Worm (Caenorhabditis elegans): ENCODE results near the gene igcm-2.

Gene igcm-2

ce11 chrX:6435812-6436211, 44.4 kb upstream of the igcm-2 start:
- TF ChIP-seq zag-1 (tag; optimal IDR thresholded peaks at IDR 0.05) (no peak), F26F4.8 (GFP tag; conservative IDR thresholded peaks at IDR 0.05) (no peak), ceh-44 (GFP tag; IDR thresholded peaks at IDR 0.05) (no peak), nhr-6 (tag; optimal IDR thresholded peaks at IDR 0.05) (no peak), unc-130 (GFP tag; optimal IDR thresholded peaks at IDR 0.05) (no peak), nhr-102 (tag; optimal IDR thresholded peaks at IDR 0.05) (no peak), ceh-82 (tag; optimal IDR thresholded peaks at IDR 0.05) (no peak), gei-8 (GFP tag; optimal IDR thresholded peaks at IDR 0.05) (no peak), jun-1 (tag; optimal IDR thresholded peaks at IDR 0.05) (no peak), snpc-4 (tag; optimal IDR thresholded peaks at IDR 0.05) (no peak), aly-2 (tag; optimal IDR thresholded peaks at IDR 0.05) (no peak), tag-97 (GFP tag; IDR thresholded peaks at IDR 0.05) (no peak)

ce11 chrX:6433688-6434087, 42.3 kb upstream of the igcm-2 start, which contains the start of gene K10C2.2:
K10C2.2 (minus strand) TSS chrX:6433788.
- TF ChIP-seq php-3 (GFP tag; IDR thresholded peaks at IDR 0.05) (no peak), ces-1 (GFP tag; optimal IDR thresholded peaks at IDR 0.05) (no peak), mxl-2 (GFP tag; conservative IDR thresholded peaks at IDR 0.05) (no peak), ceh-20 (GFP tag; IDR thresholded peaks at IDR 0.05) (no peak), lsy-2 (tag; optimal IDR thresholded peaks at IDR 0.05) (no peak), attf-4 (tag; optimal IDR thresholded peaks at IDR 0.05) (no peak), jun-1 (tag; optimal IDR thresholded peaks at IDR 0.05) (no peak), fos-1 (tag; optimal IDR thresholded peaks at IDR 0.05) (no peak), nhr-76 (tag; optimal IDR thresholded peaks at IDR 0.05) (no peak), hmg-1.1 (GFP tag; IDR thresholded peaks at IDR 0.05) (no peak), dmd-9 (GFP tag; IDR thresholded peaks at IDR 0.05) (no peak), T26A8.4 (GFP tag; IDR thresholded peaks at IDR 0.05) (no peak), Y75B8A.6 (GFP tag; IDR thresholded peaks at IDR 0.05) (no peak), lir-3 (tag; optimal IDR thresholded peaks at IDR 0.05) (no peak), dve-1 (tag; optimal IDR thresholded peaks at IDR 0.05; ENCODE audit: insufficient read depth) (no peak), ZK337.2 (GFP tag; IDR thresholded peaks at IDR 0.05) (no peak), daf-8 (GFP tag; IDR thresholded peaks at IDR 0.05) (no peak), lin-15B (tag; optimal IDR thresholded peaks at IDR 0.05) (no peak), lin-1 (GFP tag; IDR thresholded peaks at IDR 0.05) (no peak)

DNA sequence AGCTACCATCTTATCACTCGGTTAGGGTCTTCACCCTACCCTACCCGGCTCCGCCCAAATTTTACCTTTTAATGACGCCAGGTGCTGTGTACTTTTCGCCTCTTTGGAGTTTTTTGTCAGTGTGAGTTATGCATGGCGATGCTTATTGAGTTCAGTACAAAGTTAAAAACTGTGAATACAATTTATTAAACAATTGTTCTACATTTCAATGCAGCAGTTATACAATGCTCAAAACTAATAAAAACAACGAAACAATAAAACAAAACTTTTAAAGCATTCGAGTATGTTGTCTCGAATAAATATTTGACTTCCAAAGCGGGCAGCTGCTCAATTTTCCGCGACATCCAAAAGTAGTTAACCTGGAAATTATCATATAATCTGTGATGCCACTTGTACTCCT, 39.1 kb upstream of the igcm-2 start, which contains the start of gene ctsa-2:
Gene ctsa-2 (minus strand): TSS at position 101 of the 400 bp plus-strand sequence.
- no peak for TF ChIP-seq skn-1 (tag; optimal IDR thresholded peaks at IDR 0.05)
- no peak for TF ChIP-seq ztf-11 (tag; optimal IDR thresholded peaks at IDR 0.05)
- TF ChIP-seq lsy-2 (tag; optimal IDR thresholded peaks at IDR 0.05): no peak
- TF ChIP-seq lin-13 (GFP tag; optimal IDR thresholded peaks at IDR 0.05): no peak
- no peak for TF ChIP-seq T26A8.4 (GFP tag; IDR thresholded peaks at IDR 0.05)
- TF ChIP-seq duxl-1 (tag; optimal IDR thresholded peaks at IDR 0.05; ENCODE audit: poor library complexity): no peak
- no peak for TF ChIP-seq zip-11 (GFP tag; IDR thresholded peaks at IDR 0.05)
- TF ChIP-seq F26F4.8 (GFP tag; conservative IDR thresholded peaks at IDR 0.05): no peak
- no peak for TF ChIP-seq egl-27 (tag; optimal IDR thresholded peaks at IDR 0.05)
- TF ChIP-seq ZK546.5 (tag; optimal IDR thresholded peaks at IDR 0.05): no peak
- TF ChIP-seq pha-4 (GFP tag; IDR thresholded peaks at IDR 0.05): no peak
- no peak for TF ChIP-seq pha-4 (tag; optimal IDR thresholded peaks at IDR 0.05)
- no peak for TF ChIP-seq hmg-1.1 (GFP tag; IDR thresholded peaks at IDR 0.05)
- TF ChIP-seq madf-5 (GFP tag; IDR thresholded peaks at IDR 0.05): no peak
- no peak for TF ChIP-seq Y48G9A.11 (GFP tag; IDR thresholded peaks at IDR 0.05)
- TF ChIP-seq F10B5.3 (tag; optimal IDR thresholded peaks at IDR 0.05): no peak
- no peak for TF ChIP-seq mxl-3 (GFP tag; optimal IDR thresholded peaks at IDR 0.05)
